Fruit fly (Drosophila melanogaster) whole organism, adult: Measurements from ENCODE around the gene eIF4E1.

Experiments
- CG11617 ChIP-seq: fragments of 200-800 bp; sonication (Bioruptor generic); optimal IDR thresholded peaks from 2 replicates; lab custom pipeline; 2017; ENCODE audit warnings: mild to moderate bottlenecking, missing biosample characterization, missing genetic modification reagents, missing genetic modification characterization
- CG12768 ChIP-seq: fragments of 200-800 bp; sonication (Bioruptor generic); optimal IDR thresholded peaks from 2 replicates; lab custom pipeline; 2017; ENCODE audit warnings: missing biosample characterization, missing genetic modification characterization, mild to moderate bottlenecking, moderate library complexity, missing genetic modification reagents
- CG14711 ChIP-seq: fragments of 200-800 bp; sonication (Bioruptor generic); optimal IDR thresholded peaks from 2 replicates; lab custom pipeline; 2018; ENCODE audit warnings: missing biosample characterization, mild to moderate bottlenecking, missing genetic modification characterization, moderate library complexity
- CG1620 ChIP-seq: fragments of 200-800 bp; sonication (Bioruptor generic); optimal IDR thresholded peaks from 2 replicates; lab custom pipeline; 2016; ENCODE audit warnings: missing biosample characterization, missing genetic modification characterization
- CG33017 ChIP-seq: fragments of 200-800 bp; sonication (Bioruptor generic); optimal IDR thresholded peaks from 2 replicates; lab custom pipeline; 2018; ENCODE audit warnings: missing biosample characterization, mild to moderate bottlenecking, missing genetic modification characterization, moderate library complexity
- CG5204 ChIP-seq: fragments of 200-800 bp; sonication (Bioruptor generic); optimal IDR thresholded peaks from 2 replicates; lab custom pipeline; 2016; ENCODE audit warnings: missing biosample characterization, missing genetic modification characterization
- CG7045 ChIP-seq: fragments of 200-800 bp; sonication (Bioruptor generic); optimal IDR thresholded peaks from 2 replicates; lab custom pipeline; 2017; ENCODE audit warnings: missing biosample characterization, mild to moderate bottlenecking, missing genetic modification characterization
- CG7101 ChIP-seq: fragments of 200-800 bp; sonication (Bioruptor generic); optimal IDR thresholded peaks from 2 replicates; lab custom pipeline; 2018; ENCODE audit warnings: missing biosample characterization, mild to moderate bottlenecking, missing genetic modification characterization, moderate library complexity
- Clk ChIP-seq: fragments of 200-800 bp; sonication (Bioruptor generic); optimal IDR thresholded peaks from 2 replicates; lab custom pipeline; 2017; ENCODE audit warnings: missing biosample characterization, missing genetic modification characterization
- Crg-1 ChIP-seq: fragments of 200-800 bp; sonication (Bioruptor generic); optimal IDR thresholded peaks from 2 replicates; lab custom pipeline; 2016; ENCODE audit warnings: missing biosample characterization, missing genetic modification characterization
- Hr96 ChIP-seq: fragments of 200-800 bp; sonication (Bioruptor generic); optimal IDR thresholded peaks from 2 replicates; lab custom pipeline; 2016; ENCODE audit warnings: missing biosample characterization, missing genetic modification characterization
- Mnt ChIP-seq: fragments of 200-800 bp; sonication (Bioruptor generic); optimal IDR thresholded peaks from 2 replicates; lab custom pipeline; 2016; ENCODE audit warnings: missing biosample characterization, mild to moderate bottlenecking, missing genetic modification characterization
- bab1 ChIP-seq: fragments of 200-800 bp; sonication (Bioruptor generic); optimal IDR thresholded peaks from 3 replicates; lab custom pipeline; 2019; ENCODE audit warnings: missing biosample characterization, mild to moderate bottlenecking, missing genetic modification characterization, moderate library complexity
- cic ChIP-seq: fragments of 200-800 bp; sonication (Bioruptor generic); optimal IDR thresholded peaks from 2 replicates; lab custom pipeline; 2017; ENCODE audit warnings: missing biosample characterization, mild to moderate bottlenecking, missing genetic modification characterization, moderate library complexity
- cnc ChIP-seq, 2 experiments: fragments of >200 bp; optimal IDR thresholded peaks; 2 replicates each; lab custom pipeline; 2017
- kay ChIP-seq: fragments of 200-800 bp; sonication (Bioruptor generic); peaks from one replicate; lab custom pipeline; 2016; ENCODE audit warnings: missing biosample characterization, missing genetic modification characterization, borderline replicate concordance
- ovo ChIP-seq: fragments of 200-800 bp; sonication (Bioruptor generic); optimal IDR thresholded peaks from 2 replicates; lab custom pipeline; 2016; ENCODE audit warnings: missing biosample characterization, missing genetic modification characterization
- pad ChIP-seq: fragments of 200-800 bp; sonication (Bioruptor generic); optimal IDR thresholded peaks from 3 replicates; lab custom pipeline; 2017; ENCODE audit warnings: missing biosample characterization, missing genetic modification characterization, mild to moderate bottlenecking, moderate library complexity, missing genetic modification reagents
- tj ChIP-seq: fragments of 200-800 bp; sonication (Bioruptor generic); optimal IDR thresholded peaks from 3 replicates; lab custom pipeline; 2017; ENCODE audit warnings: missing biosample characterization, mild to moderate bottlenecking, missing genetic modification characterization, moderate library complexity
- toe ChIP-seq: fragments of 200-800 bp; sonication (Bioruptor generic); optimal IDR thresholded peaks from 2 replicates; lab custom pipeline; 2016; ENCODE audit warnings: missing biosample characterization, missing genetic modification characterization

eIF4E1 gene

DNA sequence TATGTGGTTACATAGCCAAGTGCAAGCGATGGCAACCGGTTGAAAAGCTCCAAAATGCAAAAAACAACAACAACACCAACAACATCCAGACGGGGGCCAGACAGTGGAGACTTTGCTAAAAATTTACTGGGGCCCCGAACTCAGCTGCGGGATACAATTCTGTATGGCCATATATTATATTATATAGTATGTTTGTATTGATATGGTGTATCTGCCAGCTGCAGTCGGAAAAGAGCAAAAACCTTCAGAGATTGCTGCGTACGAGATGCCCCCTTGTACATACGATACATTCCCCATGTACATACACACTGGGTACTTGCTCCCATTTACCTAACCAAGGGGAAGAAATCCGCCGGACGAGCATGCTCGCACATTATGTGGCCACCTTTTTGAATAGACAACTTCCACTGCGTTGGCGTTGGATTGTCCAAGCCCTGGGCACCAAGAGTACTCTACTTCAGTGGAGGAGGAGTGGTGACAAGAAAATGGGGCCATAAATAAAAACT is 21.9 kb downstream of the eIF4E1 start:
- TF ChIP-seq CG14711 (tag; lab: Kevin White, UChicago) (no peak), pad (GFP tag; lab: Kevin White, UChicago) (no peak), toe (no peak), CG12768 (GFP tag; lab: Kevin White, UChicago) (no peak), Mnt (GFP tag; lab: Kevin White, UChicago) (no peak), kay (GFP tag; lab: Kevin White, UChicago) (no peak), ovo (no peak)

DNA sequence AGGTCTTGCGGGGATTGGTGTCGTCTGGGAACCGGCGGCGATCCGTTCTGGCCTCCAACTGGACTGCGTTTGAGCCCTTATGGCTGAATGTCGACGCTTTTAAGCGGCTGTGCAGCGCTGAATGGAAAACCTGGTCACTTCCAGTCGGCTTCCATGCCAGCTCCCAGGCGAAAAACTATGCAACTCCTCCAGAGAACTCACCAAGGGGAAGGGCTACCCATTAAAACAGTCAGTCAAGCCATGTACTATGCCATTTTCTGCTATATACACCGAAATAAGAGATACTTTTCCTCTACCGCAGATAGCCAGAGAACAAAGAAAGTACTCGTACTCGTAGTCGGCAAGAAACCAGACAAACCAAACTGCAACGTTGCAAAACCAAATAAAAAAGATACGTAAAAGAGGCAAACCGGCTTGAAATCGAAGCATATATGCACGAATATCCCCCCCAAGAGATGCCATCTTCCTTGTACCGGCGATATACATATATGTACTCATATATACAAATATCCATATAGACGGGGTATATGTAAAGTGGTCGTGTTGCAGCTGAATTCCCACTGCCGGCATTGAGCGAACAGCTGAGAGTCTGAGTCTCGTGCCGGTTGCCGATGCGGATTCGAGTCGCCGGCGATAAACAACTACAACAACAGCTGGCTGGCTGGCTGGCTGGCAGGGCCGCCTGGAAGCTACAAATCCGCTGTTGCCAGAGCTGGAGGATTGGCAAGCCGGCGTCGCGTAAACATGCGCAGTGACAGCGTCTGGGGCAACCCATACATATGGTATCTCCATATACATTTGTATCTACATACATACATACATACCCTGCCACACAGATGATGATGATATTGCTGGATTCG is 22.5 kb downstream of the eIF4E1 start, which contains the start of gene Hsp67Ba:
Hsp67Ba (minus strand) TSS at position 51 of the 860 bp plus-strand sequence.
- no peak for TF ChIP-seq CG33017 (tag; lab: Kevin White, UChicago)
- peak; percentile 84 for TF ChIP-seq tj
- TF ChIP-seq CG1620 (GFP tag; lab: Kevin White, UChicago) = no peak

DNA sequence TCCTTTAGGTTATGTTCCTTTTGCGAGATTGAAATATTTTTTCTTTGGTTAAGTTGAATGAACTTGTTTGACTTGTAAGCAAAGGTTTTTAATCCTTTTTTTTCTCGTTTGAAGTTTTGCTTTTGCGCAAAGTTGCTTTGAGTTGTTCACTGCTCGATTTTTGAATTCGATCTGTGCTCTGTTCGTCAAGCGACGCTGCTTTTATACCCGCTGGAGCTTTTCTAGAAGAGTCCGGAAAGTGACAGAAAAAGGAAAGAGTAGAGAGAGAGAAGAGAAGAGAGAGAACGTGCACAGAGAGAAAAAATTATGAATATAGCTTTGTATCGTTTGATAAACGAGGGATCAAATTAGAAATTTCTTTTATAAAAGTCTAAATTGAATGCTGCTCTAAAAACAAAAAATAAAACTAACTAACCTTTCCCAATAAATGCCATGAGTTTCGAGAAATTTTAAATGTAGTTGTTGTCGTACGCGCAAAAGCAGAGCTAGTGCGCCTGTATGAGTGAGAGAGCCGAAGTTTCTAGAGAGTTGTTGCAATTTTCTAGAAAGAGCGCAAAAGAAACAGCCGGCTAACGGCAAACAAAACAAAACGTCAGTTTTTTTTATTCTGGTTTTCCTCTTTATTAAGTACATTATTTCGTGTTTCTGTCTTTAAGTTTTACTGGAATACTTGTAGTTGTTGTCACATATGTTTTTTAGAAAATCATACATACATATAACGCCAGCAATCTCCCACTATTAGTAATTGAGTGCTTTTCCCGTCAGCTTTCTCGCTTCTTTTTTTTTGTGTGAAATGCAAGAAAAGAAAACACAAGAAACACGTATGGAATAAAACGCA is 24.8 kb downstream of the eIF4E1 start, which contains the start of gene Hsp26:
Hsp26 (minus strand) TSS at position 230 of the 838 bp plus-strand sequence.
- peak; percentile 70 for TF ChIP-seq CG7045 (GFP tag; lab: Kevin White, UChicago)
- TF ChIP-seq CG12768 (GFP tag; lab: Kevin White, UChicago) = peak; percentile 77
- peak; percentile 50 for TF ChIP-seq Hr96
- TF ChIP-seq CG11617 = peak; percentile 89
- TF ChIP-seq CG33017 (tag; lab: Kevin White, UChicago) = peak; percentile 79
- TF ChIP-seq ovo = no peak
- TF ChIP-seq CG1620 (GFP tag; lab: Kevin White, UChicago) = no peak
- TF ChIP-seq tj = peak; percentile 44
- no peak for TF ChIP-seq cnc (optimal IDR thresholded peaks at IDR 0.05; lab: Kevin White, UChicago)
- peak; percentile 62 for TF ChIP-seq Mnt (GFP tag; lab: Kevin White, UChicago)
- TF ChIP-seq bab1 (GFP tag; lab: Kevin White, UChicago) = peak; percentile 76
- no peak for TF ChIP-seq toe
- TF ChIP-seq cic (GFP tag; lab: Kevin White, UChicago) = peak; percentile 41
- peak; percentile 40 for TF ChIP-seq Clk
- peak; percentile 99 for TF ChIP-seq kay (GFP tag; lab: Kevin White, UChicago)
- TF ChIP-seq CG5204 (GFP tag; lab: Kevin White, UChicago) = no peak
- peak; percentile 78 for TF ChIP-seq CG7101 (tag; lab: Kevin White, UChicago)
- TF ChIP-seq Crg-1 (GFP tag; lab: Kevin White, UChicago) = peak; percentile 55
- peak; percentile 81 for TF ChIP-seq CG14711 (tag; lab: Kevin White, UChicago)
- TF ChIP-seq pad (GFP tag; lab: Kevin White, UChicago) = peak; percentile 49

DNA sequence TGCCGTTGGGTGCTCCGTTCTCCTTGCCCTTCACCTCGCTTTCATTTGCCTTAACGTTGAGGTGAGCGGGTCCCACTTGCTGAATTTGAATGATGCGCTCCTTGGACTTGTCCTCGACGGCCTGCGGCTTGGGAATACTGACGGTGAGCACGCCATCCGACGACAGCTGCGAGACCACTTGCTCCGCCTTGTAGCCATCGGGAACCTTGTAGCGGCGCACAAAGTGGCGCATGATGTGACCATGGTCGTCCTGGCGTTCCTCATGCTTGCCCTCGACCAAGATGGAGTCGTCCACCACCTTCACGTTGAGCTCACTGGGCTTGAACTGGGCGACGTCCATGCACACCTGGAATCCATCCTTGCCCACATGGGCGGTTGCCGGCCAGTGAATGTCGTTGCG is 25.7 kb downstream of the eIF4E1 start:
- TF ChIP-seq CG5204 (GFP tag; lab: Kevin White, UChicago) (no peak), CG1620 (GFP tag; lab: Kevin White, UChicago) (no peak), Clk (peak; percentile 63), CG11617 (no peak), bab1 (GFP tag; lab: Kevin White, UChicago) (no peak), Hr96 (no peak)

DNA sequence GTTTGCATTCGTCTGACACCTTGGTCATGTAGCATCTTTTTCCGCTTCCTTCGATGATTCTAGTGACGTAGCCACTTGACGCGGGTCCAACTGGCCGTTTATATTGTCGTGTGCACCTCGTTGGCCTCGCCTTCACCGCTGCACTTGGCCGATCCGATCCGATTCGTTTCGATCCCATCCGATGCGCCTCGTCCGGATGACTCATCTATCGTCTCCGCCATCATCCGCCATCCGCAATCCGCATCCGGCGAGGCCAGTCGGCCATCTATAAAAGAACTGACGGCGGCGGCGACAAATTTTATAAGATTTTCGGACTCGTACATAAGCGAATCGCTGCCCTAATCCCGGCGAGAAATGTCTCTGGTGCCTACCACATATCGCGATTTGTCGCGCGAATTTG is 27.1 kb downstream of the eIF4E1 start, which contains the start of gene CG4461:
CG4461 (plus strand) TSS at position 301 of the 400 bp plus-strand sequence.
- TF ChIP-seq CG11617 (no peak), CG7045 (GFP tag; lab: Kevin White, UChicago) (no peak), Clk (no peak), CG33017 (tag; lab: Kevin White, UChicago) (no peak), CG7101 (tag; lab: Kevin White, UChicago) (no peak), pad (GFP tag; lab: Kevin White, UChicago) (no peak), CG12768 (GFP tag; lab: Kevin White, UChicago) (no peak), toe (no peak), bab1 (GFP tag; lab: Kevin White, UChicago) (no peak), Mnt (GFP tag; lab: Kevin White, UChicago) (no peak), ovo (no peak), cnc (optimal IDR thresholded peaks at IDR 0.05; lab: Kevin White, UChicago) (no peak), CG14711 (tag; lab: Kevin White, UChicago) (no peak), CG1620 (GFP tag; lab: Kevin White, UChicago) (no peak), Hr96 (no peak), CG5204 (GFP tag; lab: Kevin White, UChicago) (no peak), kay (GFP tag; lab: Kevin White, UChicago) (no peak), Crg-1 (GFP tag; lab: Kevin White, UChicago) (no peak)
